Fruit fly (Drosophila melanogaster) whole organism, embryonic: ENCODE measurements around the gene ClC-a.

ENCODE experiments used
- CG10209 ChIP-seq: fragments of 200-800 bp; sonication (Bioruptor generic); optimal IDR thresholded peaks from 3 replicates; lab custom pipeline; 2017; ENCODE audit warnings: missing biosample characterization, mild to moderate bottlenecking, missing genetic modification characterization, missing genetic modification reagents
- CG11093 ChIP-seq: fragments of 200-800 bp; sonication (Bioruptor generic); IDR thresholded peaks from 3 replicates; pipeline ENCODE4 v1.3.6; 2022; ENCODE audit warnings: missing biosample characterization, missing genetic modification characterization
- CG11504 ChIP-seq: fragments of 200-800 bp; sonication (Bioruptor generic); optimal IDR thresholded peaks from 3 replicates; lab custom pipeline; 2019; ENCODE audit warnings: missing biosample characterization, mild to moderate bottlenecking, missing genetic modification characterization, moderate library complexity
- CG1233 ChIP-seq: fragments of 200-800 bp; sonication (Bioruptor generic); optimal IDR thresholded peaks from 4 replicates; lab custom pipeline; 2018; ENCODE audit warnings: missing biosample characterization, mild to moderate bottlenecking, missing genetic modification characterization
- CG14710 ChIP-seq: fragments of 200-800 bp; sonication (Bioruptor generic); optimal IDR thresholded peaks from 3 replicates; lab custom pipeline; 2019; ENCODE audit warnings: missing biosample characterization, mild to moderate bottlenecking, missing genetic modification characterization, moderate library complexity
- CG1647 ChIP-seq: fragments of 200-800 bp; sonication (Bioruptor generic); optimal IDR thresholded peaks from 3 replicates; lab custom pipeline; 2016; ENCODE audit warnings: missing biosample characterization, missing genetic modification characterization
- CG2678 ChIP-seq: fragments of 200-800 bp; sonication (Bioruptor generic); optimal IDR thresholded peaks from 3 replicates; lab custom pipeline; 2019; ENCODE audit warnings: missing biosample characterization, mild to moderate bottlenecking, missing genetic modification characterization, moderate library complexity
- CG34376 ChIP-seq: fragments of 200-800 bp; sonication (Bioruptor generic); optimal IDR thresholded peaks from 2 replicates; lab custom pipeline; 2018; ENCODE audit warnings: missing biosample characterization, mild to moderate bottlenecking, missing genetic modification characterization
- CG3995 ChIP-seq: fragments of 200-800 bp; sonication (Bioruptor generic); optimal IDR thresholded peaks from 3 replicates; lab custom pipeline; 2016; ENCODE audit warnings: missing biosample characterization, missing genetic modification characterization
- CG7271 ChIP-seq: fragments of 200-800 bp; sonication (Bioruptor generic); optimal IDR thresholded peaks from 2 replicates; lab custom pipeline; 2018; ENCODE audit warnings: missing biosample characterization, mild to moderate bottlenecking, missing genetic modification characterization, moderate library complexity
- CG8388 ChIP-seq: fragments of 200-800 bp; sonication (Bioruptor generic); optimal IDR thresholded peaks from 2 replicates; lab custom pipeline; 2019; ENCODE audit warnings: missing biosample characterization, mild to moderate bottlenecking, missing genetic modification characterization, moderate library complexity
- CG8924 ChIP-seq: fragments of 200-800 bp; optimal IDR thresholded peaks from 3 replicates; lab custom pipeline; 2019; ENCODE audit warnings: missing biosample characterization, mild to moderate bottlenecking, missing genetic modification characterization, moderate library complexity
- CkIIα-i1 ChIP-seq: fragments of 200-800 bp; sonication (Bioruptor generic); IDR thresholded peaks from 2 replicates; pipeline ENCODE4 v1.3.6; 2022; ENCODE audit warnings: missing biosample characterization, missing genetic modification characterization
- CoRest ChIP-seq: fragments of 200-800 bp; sonication (Bioruptor generic); optimal IDR thresholded peaks from 3 replicates; lab custom pipeline; 2018; ENCODE audit warnings: missing biosample characterization, mild to moderate bottlenecking, missing genetic modification characterization, moderate library complexity
- D ChIP-seq, 2 experiments: fragments of 200-800 bp in 1 of 2; fragments of >200 bp in 1 of 2; sonication (Bioruptor generic) in 1 of 2; optimal IDR thresholded peaks; 2 replicates in 1 of 2; 3 replicates in 1 of 2; lab custom pipeline; 2017; ENCODE audit warnings: mild to moderate bottlenecking in 1 of 2, missing biosample characterization in 1 of 2, missing genetic modification characterization in 1 of 2, missing genetic modification reagents in 1 of 2
- Doc3 ChIP-seq: fragments of 200-800 bp; sonication (Bioruptor generic); IDR thresholded peaks from 3 replicates; pipeline ENCODE4 v1.3.6; 2022; ENCODE audit warnings: missing biosample characterization, missing genetic modification characterization; ENCODE audit not compliant: partially characterized antibody
- Hey ChIP-seq: fragments of 200-800 bp; sonication (Bioruptor generic); optimal IDR thresholded peaks from 3 replicates; lab custom pipeline; 2018; ENCODE audit warnings: missing biosample characterization, mild to moderate bottlenecking, missing genetic modification characterization
- Hr39 ChIP-seq: fragments of >200 bp; optimal IDR thresholded peaks from 2 replicates; lab custom pipeline; 2017
- MESR4 ChIP-seq: fragments of 200-800 bp; sonication (Bioruptor generic); optimal IDR thresholded peaks from 2 replicates; lab custom pipeline; 2018; ENCODE audit warnings: missing biosample characterization, mild to moderate bottlenecking, missing genetic modification characterization, moderate library complexity
- MTF-1 ChIP-seq: fragments of 200-800 bp; sonication (Bioruptor generic); optimal IDR thresholded peaks from 2 replicates; lab custom pipeline; 2018; ENCODE audit warnings: missing biosample characterization, mild to moderate bottlenecking, missing genetic modification characterization, borderline replicate concordance
- Max ChIP-seq: fragments of 200-800 bp; sonication (Bioruptor generic); optimal IDR thresholded peaks from 2 replicates; lab custom pipeline; 2016; ENCODE audit warnings: missing biosample characterization, mild to moderate bottlenecking, missing genetic modification characterization
- Med ChIP-seq: fragments of 200-800 bp; sonication (Bioruptor generic); peaks from one replicate; lab custom pipeline; 2016; ENCODE audit warnings: missing biosample characterization, missing genetic modification characterization, mild to moderate bottlenecking, inconsistent platforms, moderate library complexity
- Optix ChIP-seq: fragments of 200-800 bp; sonication (Bioruptor generic); IDR thresholded peaks from 3 replicates; pipeline ENCODE4 v1.3.6; 2022; ENCODE audit warnings: missing biosample characterization, missing genetic modification characterization
- Ptx1 ChIP-seq: fragments of 200-800 bp; sonication (Bioruptor generic); IDR thresholded peaks from 2 replicates; pipeline ENCODE4 v1.3.6; 2022; ENCODE audit warnings: missing biosample characterization, missing genetic modification characterization
- Sox100B ChIP-seq: fragments of 200-800 bp; sonication (Bioruptor generic); optimal IDR thresholded peaks from 3 replicates; lab custom pipeline; 2018; ENCODE audit warnings: missing biosample characterization, mild to moderate bottlenecking, missing genetic modification characterization
- Sox102F ChIP-seq: fragments of 200-800 bp; sonication (Bioruptor generic); optimal IDR thresholded peaks from 2 replicates; lab custom pipeline; 2018; ENCODE audit warnings: missing biosample characterization, mild to moderate bottlenecking, missing genetic modification characterization, moderate library complexity
- Sry-β ChIP-seq: fragments of 200-800 bp; sonication (Bioruptor generic); optimal IDR thresholded peaks from 2 replicates; lab custom pipeline; 2018; ENCODE audit warnings: missing biosample characterization, mild to moderate bottlenecking, missing genetic modification characterization, moderate library complexity
- Sry-δ ChIP-seq: fragments of 200-800 bp; sonication (Bioruptor generic); optimal IDR thresholded peaks from 2 replicates; lab custom pipeline; 2016; ENCODE audit warnings: missing biosample characterization, missing genetic modification characterization
- Stat92E ChIP-seq, 3 experiments: fragments of >200 bp in 2 of 3; fragments of 200-800 bp in 1 of 3; sonication (Bioruptor generic) in 1 of 3; optimal IDR thresholded peaks; 2 replicates each; lab custom pipeline; 2017 to 2019; ENCODE audit warnings: missing biosample characterization in 3 of 3, missing genetic modification characterization in 3 of 3, mild to moderate bottlenecking in 1 of 3, moderate library complexity in 1 of 3
- Tbp ChIP-seq: fragments of >200 bp; optimal IDR thresholded peaks from 2 replicates; lab custom pipeline; 2018; ENCODE audit warnings: missing biosample characterization, missing genetic modification characterization
- Xbp1 ChIP-seq: fragments of 200-800 bp; sonication (Bioruptor generic); optimal IDR thresholded peaks from 3 replicates; lab custom pipeline; 2016; ENCODE audit warnings: missing biosample characterization, mild to moderate bottlenecking, missing genetic modification characterization
- crp ChIP-seq, 2 experiments: fragments of 200-800 bp; sonication (Bioruptor generic); optimal IDR thresholded peaks; 2 replicates in 1 of 2; 3 replicates in 1 of 2; lab custom pipeline; 2017; ENCODE audit warnings: missing biosample characterization in 2 of 2, missing genetic modification characterization in 2 of 2, mild to moderate bottlenecking in 1 of 2, moderate library complexity in 1 of 2
- dan ChIP-seq: fragments of 200-800 bp; sonication (Bioruptor generic); IDR thresholded peaks from 2 replicates; pipeline ENCODE4 v1.3.6; 2022; ENCODE audit warnings: missing biosample characterization, missing genetic modification characterization
- exex ChIP-seq: fragments of 200-800 bp; sonication (Bioruptor generic); optimal IDR thresholded peaks from 4 replicates; lab custom pipeline; 2018; ENCODE audit warnings: missing biosample characterization, mild to moderate bottlenecking, missing genetic modification characterization, moderate library complexity
- fu2 ChIP-seq: fragments of 200-800 bp; sonication (Bioruptor generic); optimal IDR thresholded peaks from 2 replicates; lab custom pipeline; 2016; ENCODE audit warnings: missing biosample characterization, missing genetic modification characterization
- her ChIP-seq: fragments of 200-800 bp; sonication (Bioruptor generic); optimal IDR thresholded peaks from 2 replicates; lab custom pipeline; 2016; ENCODE audit warnings: missing biosample characterization, missing genetic modification characterization
- hth ChIP-seq: fragments of >200 bp; optimal IDR thresholded peaks from 2 replicates; lab custom pipeline; 2017; ENCODE audit warnings: inconsistent platforms
- insv ChIP-seq, 2 experiments: fragments of 200-800 bp; sonication (Bioruptor generic); optimal IDR thresholded peaks; 3 replicates each; lab custom pipeline; 2016 to 2018; ENCODE audit warnings: missing biosample characterization in 2 of 2, missing genetic modification characterization in 2 of 2
- kay ChIP-seq: fragments of 200-800 bp; sonication (Bioruptor generic); optimal IDR thresholded peaks from 2 replicates; lab custom pipeline; 2016; ENCODE audit warnings: missing biosample characterization, missing genetic modification characterization
- kni ChIP-seq: fragments of 200-800 bp; sonication (Bioruptor generic); optimal IDR thresholded peaks from 3 replicates; lab custom pipeline; 2017; ENCODE audit warnings: mild to moderate bottlenecking, missing biosample characterization, missing genetic modification reagents, missing genetic modification characterization
- lbe ChIP-seq: fragments of 200-800 bp; sonication (Bioruptor generic); optimal IDR thresholded peaks from 2 replicates; lab custom pipeline; 2016; ENCODE audit warnings: missing biosample characterization, mild to moderate bottlenecking, missing genetic modification characterization
- oc ChIP-seq: fragments of 200-800 bp; sonication (Bioruptor generic); optimal IDR thresholded peaks from 2 replicates; lab custom pipeline; 2018; ENCODE audit warnings: missing biosample characterization, mild to moderate bottlenecking, missing genetic modification characterization, moderate library complexity
- phol ChIP-seq: fragments of 200-800 bp; sonication (Bioruptor generic); optimal IDR thresholded peaks from 3 replicates; lab custom pipeline; 2018; ENCODE audit warnings: missing biosample characterization, mild to moderate bottlenecking, missing genetic modification characterization, moderate library complexity
- pum ChIP-seq: fragments of 200-800 bp; sonication (Bioruptor generic); optimal IDR thresholded peaks from 2 replicates; lab custom pipeline; 2016; ENCODE audit warnings: missing biosample characterization, missing genetic modification characterization
- sd ChIP-seq: fragments of 200-800 bp; sonication (Bioruptor generic); optimal IDR thresholded peaks from 3 replicates; lab custom pipeline; 2018; ENCODE audit warnings: missing biosample characterization, mild to moderate bottlenecking, missing genetic modification characterization, moderate library complexity
- sr ChIP-seq: fragments of 200-800 bp; sonication (Bioruptor generic); IDR thresholded peaks from 3 replicates; pipeline ENCODE4 v1.3.6; 2022; ENCODE audit warnings: missing biosample characterization, missing genetic modification characterization
- yki ChIP-seq: fragments of >200 bp; optimal IDR thresholded peaks from 3 replicates; lab custom pipeline; 2018

ClC-a gene

dm6 chr3R:11850917-11851897 lies 38.2 kb upstream of the ClC-a start (continued):
- no peak for TF ChIP-seq Doc3
- TF ChIP-seq CG8924 (tag; lab: Kevin White, UChicago), result peak; percentile 87
- TF ChIP-seq hth (lab: Kevin White, UChicago), result no peak
- TF ChIP-seq CG2678 (tag; lab: Kevin White, UChicago), result peak; percentile 90
- TF ChIP-seq dan (GFP tag; lab: Robert Waterston, UW), result peak; percentile 34; the same call in 1 of the 2 replicates
- TF ChIP-seq pum (GFP tag; lab: Kevin White, UChicago), result peak; percentile 82
- no peak for TF ChIP-seq CkIIα-i1 (GFP tag; lab: Robert Waterston, UW)
- TF ChIP-seq Max (GFP tag; lab: Kevin White, UChicago), result peak; percentile 46
- TF ChIP-seq CG1647 (GFP tag; lab: Kevin White, UChicago), result peak; percentile 4
- peak; percentile 79 for TF ChIP-seq oc (tag; lab: Kevin White, UChicago)
- TF ChIP-seq Ptx1, result peak; percentile 75
- peak; percentile 76 for TF ChIP-seq sd (tag; lab: Kevin White, UChicago)
- TF ChIP-seq CoRest (tag; lab: Kevin White, UChicago), result peak; percentile 90
- no peak for TF ChIP-seq exex (tag; lab: Kevin White, UChicago)
- no peak for TF ChIP-seq MESR4
- no peak for TF ChIP-seq MTF-1 (GFP tag; lab: Kevin White, UChicago)
- TF ChIP-seq Med (GFP tag; lab: Kevin White, UChicago), result peak; percentile 87
- peak; percentile 96 for TF ChIP-seq sr
- TF ChIP-seq Sox100B (GFP tag; lab: Kevin White, UChicago), result peak; percentile 91
- peak; percentile 91 for TF ChIP-seq CG8388
- peak; percentile 77 for TF ChIP-seq CG10209 (GFP tag; lab: Kevin White, UChicago)
- no peak for TF ChIP-seq lbe (GFP tag; lab: Kevin White, UChicago)
- peak; percentile 94 for TF ChIP-seq CG14710 (tag; lab: Kevin White, UChicago)
- TF ChIP-seq fu2 (GFP tag; lab: Kevin White, UChicago), result no peak
- TF ChIP-seq kni, result peak; percentile 85
- no peak for TF ChIP-seq Tbp (GFP tag; lab: Kevin White, UChicago)
- peak; percentile 53 for TF ChIP-seq Sry-β (GFP tag; lab: Kevin White, UChicago)
- peak; percentile 89 for TF ChIP-seq CG11504 (tag; lab: Kevin White, UChicago)
- TF ChIP-seq CG7271 (tag; lab: Kevin White, UChicago), result no peak
- TF ChIP-seq crp (GFP tag; optimal IDR thresholded peaks at IDR 0.05; lab: Kevin White, UChicago), result peak in 1 of 2 experiments; percentile 50
- peak; percentile 89 for TF ChIP-seq Sox102F (GFP tag; lab: Kevin White, UChicago)
- peak; percentile 94 for TF ChIP-seq phol (tag; lab: Kevin White, UChicago)
- no peak for TF ChIP-seq Hey (tag; lab: Kevin White, UChicago)
- no peak for TF ChIP-seq yki
- peak; percentile 75 for TF ChIP-seq Xbp1 (GFP tag; lab: Kevin White, UChicago)
- no peak for TF ChIP-seq CG34376 (GFP tag; lab: Kevin White, UChicago)
- TF ChIP-seq CG11093, result peak; percentile 59; the same call in 2 of the 3 replicates
- peak in 1 of 3 experiments; percentile 90 for TF ChIP-seq Stat92E (GFP tag; optimal IDR thresholded peaks at IDR 0.05; lab: Kevin White, UChicago)
- TF ChIP-seq D (optimal IDR thresholded peaks at IDR 0.05; lab: Kevin White, UChicago), result no peak
- TF ChIP-seq D (GFP tag; optimal IDR thresholded peaks at IDR 0.05; lab: Kevin White, UChicago), result peak; percentile 93
- 0 out of 3 replicates have a peak, but pooled peaks have one; percentile 33 for TF ChIP-seq Optix (GFP tag; lab: Robert Waterston, UW)
- TF ChIP-seq CG3995 (GFP tag; lab: Kevin White, UChicago), result no peak
- TF ChIP-seq Hr39 (lab: Kevin White, UChicago), result no peak
- peak; percentile 54 for TF ChIP-seq kay (GFP tag; lab: Kevin White, UChicago)
- TF ChIP-seq insv (GFP tag; optimal IDR thresholded peaks at IDR 0.05; lab: Kevin White, UChicago), result no peak
- TF ChIP-seq her (GFP tag; lab: Kevin White, UChicago), result peak; percentile 17
- TF ChIP-seq CG1233 (GFP tag; lab: Kevin White, UChicago), result peak; percentile 76
- peak; percentile 13 for TF ChIP-seq Sry-δ (GFP tag; lab: Kevin White, UChicago)
